Comparison of ENCODE assay signal across 6 worm cellular contexts in the genomic region with DNA sequence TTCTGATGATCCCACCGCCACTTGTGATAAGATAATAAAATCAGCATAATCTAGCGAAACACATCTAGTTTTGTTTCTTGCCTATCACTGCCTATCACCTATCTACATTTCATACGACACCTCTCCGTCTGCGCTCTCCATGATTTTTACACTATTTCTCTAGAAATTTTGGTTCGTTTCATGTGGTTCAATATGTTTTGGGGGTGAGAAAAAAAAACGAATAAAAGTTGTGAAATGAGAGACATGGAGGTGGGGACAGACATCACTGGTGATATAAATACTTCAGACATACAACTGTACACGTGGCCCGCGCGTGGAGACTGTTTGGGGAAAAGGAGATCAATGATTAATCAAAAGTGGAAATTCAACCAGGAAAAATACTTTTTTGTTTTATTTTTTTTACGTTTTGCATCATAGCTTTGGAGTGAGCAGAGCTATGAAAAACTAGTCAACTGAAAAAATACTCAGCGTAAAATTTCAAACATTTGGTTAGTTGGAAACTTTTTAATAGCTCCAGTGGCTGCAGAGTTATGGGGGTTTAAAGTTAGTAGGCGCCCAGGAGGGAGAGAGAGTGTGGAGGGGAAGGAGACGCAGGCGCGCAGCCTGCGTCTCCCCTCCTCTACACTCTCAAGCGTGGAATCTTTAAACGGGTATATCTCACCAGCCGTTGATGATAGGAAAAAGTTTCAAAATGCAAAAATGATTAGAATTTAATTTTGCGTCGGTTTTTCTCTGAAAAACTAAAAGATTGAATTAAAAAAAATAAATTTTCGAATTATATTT.
TF ChIP-seq lines count a peak whose summit lies in the region.

No protein-coding gene starts in this region.

TF ChIP-seq in whole organism, L1 larva, 84 proteins besides CTCF, POLR2A, EP300 and RAD21 (continues in another document):
- TF ChIP-seq ama-1 (optimal IDR thresholded peaks at IDR 0.05; lab: Kevin White, UChicago) (no peak), nhr-47 (tag; optimal IDR thresholded peaks at IDR 0.05; lab: Kevin White, UChicago) (no peak), blmp-1 (tag; optimal IDR thresholded peaks at IDR 0.05; lab: Kevin White, UChicago) (peak; percentile 50), irx-1 (tag; optimal IDR thresholded peaks at IDR 0.05; lab: Kevin White, UChicago) (no peak), rnt-1 (tag; optimal IDR thresholded peaks at IDR 0.05; lab: Kevin White, UChicago) (no peak), nhr-71 (tag; optimal IDR thresholded peaks at IDR 0.05; lab: Kevin White, UChicago) (peak; percentile 38), elt-3 (tag; optimal IDR thresholded peaks at IDR 0.05; lab: Kevin White, UChicago) (peak in 4 of 6 experiments; percentile 11 to 87 (median 68)), nhr-90 (tag; optimal IDR thresholded peaks at IDR 0.05; lab: Kevin White, UChicago; ENCODE audit: poor library complexity) (peak; percentile 31), mdl-1 (tag; optimal IDR thresholded peaks at IDR 0.05; lab: Kevin White, UChicago) (peak in 1 of 2 experiments; percentile 49), mef-2 (tag; optimal IDR thresholded peaks at IDR 0.05; lab: Kevin White, UChicago) (no peak), elt-2 (tag; optimal IDR thresholded peaks at IDR 0.05; lab: Kevin White, UChicago) (peak; percentile 90), lin-14 (GFP tag; optimal IDR thresholded peaks at IDR 0.05; lab: Kevin White, UChicago) (peak; percentile 48), nhr-28 (tag; optimal IDR thresholded peaks at IDR 0.05; lab: Kevin White, UChicago) (no peak)

TF ChIP-seq in whole organism, L2 larva, 48 proteins besides CTCF, POLR2A, EP300 and RAD21 (continues in another document):
- no peak for TF ChIP-seq unc-62 (GFP tag; optimal IDR thresholded peaks at IDR 0.05; lab: Kevin White, UChicago)
- TF ChIP-seq mbf-1 (tag; optimal IDR thresholded peaks at IDR 0.05; lab: Kevin White, UChicago) = no peak
- peak; percentile 6 for TF ChIP-seq Y55F3AM.14 (GFP tag; optimal IDR thresholded peaks at IDR 0.05; lab: Kevin White, UChicago)
- TF ChIP-seq crh-2 (tag; optimal IDR thresholded peaks at IDR 0.05; lab: Kevin White, UChicago) = peak; percentile 32
- peak; percentile 2 for TF ChIP-seq nhr-21 (tag; optimal IDR thresholded peaks at IDR 0.05; lab: Kevin White, UChicago)
- no peak for TF ChIP-seq R02D3.7 (tag; optimal IDR thresholded peaks at IDR 0.05; lab: Kevin White, UChicago)
- TF ChIP-seq egl-27 (tag; optimal IDR thresholded peaks at IDR 0.05; lab: Kevin White, UChicago) = peak; percentile 5
- TF ChIP-seq ceh-82 (tag; optimal IDR thresholded peaks at IDR 0.05; lab: Kevin White, UChicago) = no peak
- peak; percentile 60 for TF ChIP-seq fos-1 (tag; optimal IDR thresholded peaks at IDR 0.05; lab: Kevin White, UChicago)
- no peak for TF ChIP-seq snpc-4 (tag; optimal IDR thresholded peaks at IDR 0.05; lab: Kevin White, UChicago)
- no peak for TF ChIP-seq blmp-1 (tag; optimal IDR thresholded peaks at IDR 0.05; lab: Kevin White, UChicago; ENCODE audit: insufficient read depth)
- TF ChIP-seq nhr-25 (tag; optimal IDR thresholded peaks at IDR 0.05; lab: Kevin White, UChicago) = no peak
- TF ChIP-seq zag-1 (tag; optimal IDR thresholded peaks at IDR 0.05; lab: Kevin White, UChicago) = no peak
- TF ChIP-seq gmeb-1 (tag; optimal IDR thresholded peaks at IDR 0.05; lab: Kevin White, UChicago) = no peak

TF ChIP-seq in whole organism, L3 larva, 47 proteins besides CTCF, POLR2A, EP300 and RAD21:
- TF ChIP-seq elt-3 (tag; optimal IDR thresholded peaks at IDR 0.05; lab: Kevin White, UChicago) (peak in 1 of 3 experiments; percentile 30), mml-1 (tag; optimal IDR thresholded peaks at IDR 0.05; lab: Kevin White, UChicago) (peak; percentile 37), ama-1 (optimal IDR thresholded peaks at IDR 0.05; lab: Kevin White, UChicago) (no peak), nhr-25 (tag; optimal IDR thresholded peaks at IDR 0.05; lab: Kevin White, UChicago) (peak; percentile 18), pqm-1 (tag; optimal IDR thresholded peaks at IDR 0.05; lab: Kevin White, UChicago) (peak; percentile 64), lsy-12 (tag; optimal IDR thresholded peaks at IDR 0.05; lab: Kevin White, UChicago) (no peak), elt-2 (tag; optimal IDR thresholded peaks at IDR 0.05; lab: Kevin White, UChicago) (peak; percentile 89), nhr-43 (tag; optimal IDR thresholded peaks at IDR 0.05; lab: Kevin White, UChicago; ENCODE audit: poor library complexity, severe bottlenecking) (peak; percentile 15)
TF ChIP-seq in whole organism, L3 larva: peak in this region for 6.

TF ChIP-seq in whole organism, L4 larva, 104 proteins besides CTCF, POLR2A, EP300 and RAD21 (continues in another document):
- peak; percentile 64 for TF ChIP-seq dve-1 (tag; optimal IDR thresholded peaks at IDR 0.05; lab: Kevin White, UChicago; ENCODE audit: insufficient read depth)
- TF ChIP-seq ztf-11 (tag; optimal IDR thresholded peaks at IDR 0.05; lab: Kevin White, UChicago) = no peak
- no peak for TF ChIP-seq snpc-4 (tag; optimal IDR thresholded peaks at IDR 0.05; lab: Kevin White, UChicago)
- no peak for TF ChIP-seq F49E8.2 (tag; optimal IDR thresholded peaks at IDR 0.05; lab: Kevin White, UChicago; ENCODE audit: borderline replicate concordance)
- TF ChIP-seq nhr-6 (tag; optimal IDR thresholded peaks at IDR 0.05; lab: Kevin White, UChicago) = no peak
- no peak for TF ChIP-seq duxl-1 (tag; optimal IDR thresholded peaks at IDR 0.05; lab: Kevin White, UChicago; ENCODE audit: poor library complexity)
- no peak for TF ChIP-seq nhr-42 (GFP tag; IDR thresholded peaks at IDR 0.05; lab: Robert Waterston, UW)
- no peak for TF ChIP-seq lim-7 (GFP tag; IDR thresholded peaks at IDR 0.05; lab: Robert Waterston, UW)
- TF ChIP-seq lsy-2 (tag; optimal IDR thresholded peaks at IDR 0.05; lab: Kevin White, UChicago) = no peak
- TF ChIP-seq spr-3 (GFP tag; optimal IDR thresholded peaks at IDR 0.05; lab: Kevin White, UChicago) = no peak
- peak; percentile 16 for TF ChIP-seq mep-1 (tag; optimal IDR thresholded peaks at IDR 0.05; lab: Kevin White, UChicago)
- TF ChIP-seq egl-43 (GFP tag; IDR thresholded peaks at IDR 0.05; lab: Robert Waterston, UW) = no peak
- no peak for TF ChIP-seq nhr-77 (tag; optimal IDR thresholded peaks at IDR 0.05; lab: Kevin White, UChicago)
- TF ChIP-seq nhr-28 (tag; optimal IDR thresholded peaks at IDR 0.05; lab: Kevin White, UChicago) = peak; percentile 63
- TF ChIP-seq ceh-32 (tag; optimal IDR thresholded peaks at IDR 0.05; lab: Kevin White, UChicago; ENCODE audit: poor library complexity) = no peak
- no peak for TF ChIP-seq snpc-1.2 (GFP tag; IDR thresholded peaks at IDR 0.05; lab: Robert Waterston, UW)

TF ChIP-seq in whole organism, late embryonic, 69 proteins besides CTCF, POLR2A, EP300 and RAD21:
- TF ChIP-seq Y22D7AL.16 (tag; optimal IDR thresholded peaks at IDR 0.05; lab: Kevin White, UChicago) = no peak
- TF ChIP-seq elt-2 (tag; optimal IDR thresholded peaks at IDR 0.05; lab: Kevin White, UChicago) = peak; percentile 88

TF ChIP-seq in whole organism, young adult, 124 proteins besides CTCF, POLR2A, EP300 and RAD21:
- TF ChIP-seq sea-2 (GFP tag; IDR thresholded peaks at IDR 0.05; lab: Robert Waterston, UW) (no peak), B0261.1 (tag; optimal IDR thresholded peaks at IDR 0.05; lab: Kevin White, UChicago) (no peak), tbx-9 (tag; optimal IDR thresholded peaks at IDR 0.05; lab: Kevin White, UChicago; ENCODE audit: borderline replicate concordance) (no peak), ceh-100 (GFP tag; IDR thresholded peaks at IDR 0.05; lab: Robert Waterston, UW) (no peak), let-607 (tag; optimal IDR thresholded peaks at IDR 0.05; lab: Kevin White, UChicago) (no peak), cebp-1 (GFP tag; IDR thresholded peaks at IDR 0.05; lab: Robert Waterston, UW) (no peak), cebp-1 (tag; optimal IDR thresholded peaks at IDR 0.05; lab: Kevin White, UChicago) (peak; percentile 44), Y56A3A.18 (GFP tag; IDR thresholded peaks at IDR 0.05; lab: Robert Waterston, UW) (no peak), zim-3 (tag; optimal IDR thresholded peaks at IDR 0.05; lab: Kevin White, UChicago) (no peak), nhr-80 (tag; optimal IDR thresholded peaks at IDR 0.05; lab: Kevin White, UChicago) (peak; percentile 75), F10E7.11 (tag; optimal IDR thresholded peaks at IDR 0.05; lab: Kevin White, UChicago) (no peak), B0019.2 (GFP tag; conservative IDR thresholded peaks at IDR 0.05; lab: Robert Waterston, UW) (no peak), hmg-20 (GFP tag; IDR thresholded peaks at IDR 0.05; lab: Robert Waterston, UW) (no peak), ceh-27 (GFP tag; optimal IDR thresholded peaks at IDR 0.05; lab: Kevin White, UChicago) (no peak), Y79H2A.3 (GFP tag; conservative IDR thresholded peaks at IDR 0.05; lab: Robert Waterston, UW) (no peak), lag-1 (GFP tag; IDR thresholded peaks at IDR 0.05; lab: Robert Waterston, UW) (no peak), K11D2.4 (GFP tag; IDR thresholded peaks at IDR 0.05; lab: Robert Waterston, UW) (no peak), F55B11.4 (tag; optimal IDR thresholded peaks at IDR 0.05; lab: Kevin White, UChicago; ENCODE audit: borderline replicate concordance, insufficient read depth) (no peak), nfya-2 (GFP tag; IDR thresholded peaks at IDR 0.05; lab: Robert Waterston, UW) (no peak), F22D6.2 (tag; optimal IDR thresholded peaks at IDR 0.05; lab: Kevin White, UChicago) (no peak), ekl-4 (GFP tag; IDR thresholded peaks at IDR 0.05; lab: Robert Waterston, UW) (no peak), rpc-1 (optimal IDR thresholded peaks at IDR 0.05; lab: Kevin White, UChicago) (no peak), rpc-1 (tag; optimal IDR thresholded peaks at IDR 0.05; lab: Kevin White, UChicago) (no peak), hmg-1.2 (GFP tag; IDR thresholded peaks at IDR 0.05; lab: Robert Waterston, UW) (peak; percentile 91)
